Worm (Caenorhabditis elegans) whole organism, late embryonic: Measurements from ENCODE around the gene C46A5.1.

Experiments used
- ahr-1 ChIP-seq: sonication (generic microtip); optimal IDR thresholded peaks from 2 replicates; lab custom pipeline; 2016; ENCODE audit warnings: missing genetic modification characterization, missing compliant biosample characterization
- ama-1 ChIP-seq: fragments of 150-350 bp; optimal IDR thresholded peaks from 2 replicates; lab custom pipeline; 2014
- ceh-9 ChIP-seq: sonication (generic microtip); optimal IDR thresholded peaks from 2 replicates; lab custom pipeline; 2016; ENCODE audit warnings: mild to moderate bottlenecking, missing genetic modification characterization, inconsistent platforms, missing compliant biosample characterization
- dmd-4 ChIP-seq: sonication (generic microtip); optimal IDR thresholded peaks from 2 replicates; lab custom pipeline; 2016; ENCODE audit warnings: borderline replicate concordance, missing genetic modification characterization, missing compliant biosample characterization
- elt-2 ChIP-seq: sonication (generic microtip); optimal IDR thresholded peaks from 2 replicates; lab custom pipeline; 2016; ENCODE audit warnings: missing genetic modification reagents, missing genetic modification characterization, missing compliant biosample characterization
- hlh-13 ChIP-seq: fragments of 200-800 bp; sonication (Bioruptor generic); optimal IDR thresholded peaks from 2 replicates; lab custom pipeline; 2018; ENCODE audit warnings: mild to moderate bottlenecking, missing genetic modification characterization, missing compliant biosample characterization
- hlh-30 ChIP-seq: sonication (generic microtip); optimal IDR thresholded peaks from 2 replicates; lab custom pipeline; 2017; ENCODE audit warnings: antibody characterized with exemption, missing genetic modification characterization, missing compliant biosample characterization; ENCODE audit not compliant: insufficient read depth
- odd-2 ChIP-seq: sonication (generic microtip); optimal IDR thresholded peaks from 2 replicates; lab custom pipeline; 2017; ENCODE audit warnings: antibody characterized with exemption, mild to moderate bottlenecking, missing genetic modification characterization, missing compliant biosample characterization
- ttx-3 ChIP-seq: sonication (generic microtip); optimal IDR thresholded peaks from 2 replicates; lab custom pipeline; 2016; ENCODE audit warnings: missing genetic modification reagents, missing genetic modification characterization, missing compliant biosample characterization
- unc-86 ChIP-seq: sonication (generic microtip); optimal IDR thresholded peaks from 2 replicates; lab custom pipeline; 2016; ENCODE audit warnings: missing genetic modification characterization, missing compliant biosample characterization

- no peak for TF ChIP-seq dmd-4 (tag; lab: Kevin White, UChicago)
- TF ChIP-seq ttx-3 (tag; lab: Kevin White, UChicago): no peak
- no peak for TF ChIP-seq hlh-30 (tag; lab: Kevin White, UChicago)
- no peak for TF ChIP-seq odd-2 (tag; lab: Kevin White, UChicago)
- TF ChIP-seq elt-2 (tag; lab: Kevin White, UChicago): no peak
- TF ChIP-seq ama-1: no peak
- no peak for TF ChIP-seq ahr-1 (tag; lab: Kevin White, UChicago)
- TF ChIP-seq hlh-13 (GFP tag; lab: Kevin White, UChicago): no peak
- no peak for TF ChIP-seq unc-86 (tag; lab: Kevin White, UChicago)
- no peak for TF ChIP-seq ceh-9 (tag; lab: Kevin White, UChicago)
Observed at ce11 chrIV:7796432-7797113, 32.8 kb downstream of the C46A5.1 start, which contains the start of gene sgo-1.
